Worm (Caenorhabditis elegans) whole organism, L4/young adult: ENCODE results near the gene Y48A6B.3.

Source experiments
- W03F9.2 ChIP-seq: fragments of 150-350 bp; optimal IDR thresholded peaks from 2 replicates; lab custom pipeline; 2014; ENCODE audit warnings: missing biosample characterization, missing genetic modification characterization
- dao-5 ChIP-seq: sonication (generic microtip); optimal IDR thresholded peaks from 2 replicates; lab custom pipeline; 2016; ENCODE audit warnings: missing genotype, missing genetic modification characterization, moderate library complexity, missing compliant biosample characterization
- him-1 ChIP-seq: sonication (generic microtip); optimal IDR thresholded peaks from 2 replicates; lab custom pipeline; 2016; ENCODE audit warnings: missing genotype, missing genetic modification reagents, missing genetic modification characterization, missing compliant biosample characterization

Y48A6B.3 gene

DNA sequence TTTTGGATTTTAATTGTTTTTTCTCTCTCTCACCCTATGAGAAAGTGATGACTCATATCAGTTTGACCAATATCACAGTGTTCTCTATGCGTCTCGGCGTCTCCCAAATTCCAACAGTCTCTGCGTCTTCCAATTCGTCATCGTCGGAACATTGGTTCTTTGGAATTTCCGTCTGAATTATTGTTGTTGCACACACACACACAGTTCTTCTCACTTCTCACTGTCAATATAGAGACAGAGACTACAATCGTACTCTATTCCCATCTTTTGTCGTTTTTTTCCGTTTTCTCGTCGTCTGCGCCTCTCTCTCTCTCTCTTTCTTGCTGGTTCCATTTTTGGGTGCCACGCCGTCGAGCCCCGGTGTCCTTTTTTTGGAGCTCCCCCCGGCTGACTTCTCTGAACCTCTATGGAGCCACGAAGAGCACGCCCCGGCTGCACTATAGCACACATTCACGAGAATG lies 42.7 kb downstream of the Y48A6B.3 start:
- no peak for TF ChIP-seq W03F9.2 (tag; lab: Kevin White, UChicago)
- TF ChIP-seq dao-5 (tag; lab: Kevin White, UChicago) = no peak
- TF ChIP-seq him-1 = no peak

DNA sequence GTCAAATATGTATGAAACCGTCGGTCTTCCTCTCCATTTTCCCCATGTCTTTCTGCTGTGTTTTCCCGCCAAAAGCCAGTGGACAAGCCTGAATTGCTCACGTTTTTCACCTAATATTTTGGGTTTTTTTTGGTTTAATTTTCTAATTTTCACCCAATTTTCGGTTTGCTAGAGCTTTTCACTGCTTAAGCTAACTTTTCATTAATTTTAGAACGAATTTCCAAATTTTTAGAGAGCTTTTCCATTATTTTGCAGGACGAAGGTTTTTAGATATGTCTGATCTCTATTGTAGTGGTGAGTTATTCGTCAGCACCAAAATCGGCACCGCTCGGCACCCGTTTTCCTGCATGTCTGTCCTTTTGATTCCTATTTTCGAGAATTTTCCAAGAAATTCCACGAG lies 45.6 kb downstream of the Y48A6B.3 start:
- no peak for TF ChIP-seq him-1
- TF ChIP-seq W03F9.2 (tag; lab: Kevin White, UChicago) = no peak
- no peak for TF ChIP-seq dao-5 (tag; lab: Kevin White, UChicago)

DNA sequence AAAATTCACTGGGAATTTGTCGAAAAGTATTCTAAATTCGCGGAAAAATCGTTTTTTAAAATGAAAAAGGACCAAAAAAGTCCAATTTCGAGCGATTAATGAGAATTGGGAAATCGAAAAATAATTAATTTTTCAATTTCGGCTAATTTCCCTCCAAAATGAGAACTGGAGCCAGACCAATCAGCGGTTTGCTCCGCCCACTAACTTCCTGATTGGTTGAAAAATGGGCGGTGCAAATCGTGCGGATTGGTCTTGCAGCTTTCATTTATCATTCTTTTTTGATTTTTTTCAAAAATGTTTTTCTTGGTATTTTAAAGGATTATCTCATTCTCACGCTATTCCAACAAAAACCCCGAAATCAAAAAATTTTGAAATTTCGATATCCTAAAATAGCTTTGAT lies 46.0 kb downstream of the Y48A6B.3 start:
- no peak for TF ChIP-seq him-1
- TF ChIP-seq W03F9.2 (tag; lab: Kevin White, UChicago) = no peak
- no peak for TF ChIP-seq dao-5 (tag; lab: Kevin White, UChicago)

DNA sequence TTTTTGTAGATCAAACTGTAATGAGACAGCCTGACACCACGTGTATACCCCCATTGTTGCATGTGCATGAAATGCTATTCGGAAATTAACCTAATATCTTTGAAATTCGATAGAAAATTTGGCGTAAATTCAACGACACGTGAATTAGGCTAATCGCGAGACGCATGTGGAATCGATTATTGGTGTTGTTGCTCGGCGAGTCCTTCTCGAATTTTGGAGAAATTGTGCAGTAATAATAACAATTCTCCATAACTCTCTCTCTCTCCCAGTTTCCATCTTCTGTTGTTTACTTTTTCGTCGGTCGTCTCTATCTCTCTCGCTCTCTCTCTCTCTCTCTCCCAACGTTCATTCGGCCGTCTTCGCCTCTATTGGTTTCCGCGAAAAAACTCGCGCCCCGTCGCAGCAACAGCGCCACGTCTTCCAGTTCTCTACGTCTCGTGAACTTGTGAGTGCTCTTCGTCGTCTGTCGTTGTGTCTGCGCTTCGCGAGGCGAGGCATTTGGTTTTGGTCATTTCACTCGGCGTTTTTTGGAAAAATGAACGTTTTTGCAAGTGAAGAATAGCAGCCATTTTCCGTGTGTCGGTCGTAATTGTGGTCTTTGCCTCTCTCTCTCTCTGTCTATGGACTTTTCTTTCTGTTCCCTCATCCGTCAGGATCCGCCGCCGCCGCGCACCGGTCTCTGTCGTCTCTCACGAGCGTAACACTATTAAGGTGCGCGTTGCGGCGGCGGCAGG lies 46.7 kb downstream of the Y48A6B.3 start:
- TF ChIP-seq him-1 (no peak), dao-5 (tag; lab: Kevin White, UChicago) (no peak), W03F9.2 (tag; lab: Kevin White, UChicago) (no peak)
